Worm (Caenorhabditis elegans) whole organism, L1 larva: ENCODE measurements around the gene glb-33.

ENCODE experiments used
- nhr-237 ChIP-seq: fragments of 150-350 bp; optimal IDR thresholded peaks from 2 replicates; lab custom pipeline; 2014; ENCODE audit warnings: missing biosample characterization, missing genetic modification characterization
- nhr-90 ChIP-seq: sonication (generic microtip); optimal IDR thresholded peaks from 2 replicates; lab custom pipeline; 2016; ENCODE audit warnings: mild to moderate bottlenecking, missing genetic modification characterization, missing compliant biosample characterization; ENCODE audit not compliant: poor library complexity

DNA sequence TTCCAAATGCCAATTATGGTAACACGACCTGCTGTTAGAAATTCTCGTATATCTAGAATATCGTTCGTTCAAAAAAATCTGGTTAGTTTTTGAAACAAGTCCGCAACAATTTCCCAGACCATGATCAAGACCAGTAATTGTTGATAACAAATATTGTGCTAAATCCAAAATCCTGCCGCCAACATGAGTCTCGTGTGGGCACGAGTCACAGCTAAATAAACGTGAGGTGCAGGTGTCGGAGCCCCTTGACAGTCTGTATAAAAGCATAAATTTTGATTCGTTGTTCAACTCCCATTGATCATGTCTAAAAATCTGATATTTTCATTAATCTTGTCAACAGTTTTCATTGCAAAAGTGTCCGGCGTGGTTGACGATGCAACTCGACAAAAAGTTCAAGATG is 37.1 kb upstream of the glb-33 start, which contains the start of gene F16B3.2:
- no peak for TF ChIP-seq nhr-90 (tag; lab: Kevin White, UChicago)
- no peak for TF ChIP-seq nhr-237 (tag; lab: Kevin White, UChicago)
